Worm (Caenorhabditis elegans) whole organism, late embryonic: Measurements from ENCODE around the gene K03H1.12.

Experiments
- lin-11 ChIP-seq: fragments of 200-800 bp; sonication (Bioruptor generic); optimal IDR thresholded peaks from 2 replicates; lab custom pipeline; 2018; ENCODE audit warnings: mild to moderate bottlenecking, missing genetic modification characterization, missing compliant biosample characterization
- pqm-1 ChIP-seq: sonication (generic microtip); optimal IDR thresholded peaks from 2 replicates; lab custom pipeline; 2016; ENCODE audit warnings: missing genetic modification characterization, missing compliant biosample characterization

DNA sequence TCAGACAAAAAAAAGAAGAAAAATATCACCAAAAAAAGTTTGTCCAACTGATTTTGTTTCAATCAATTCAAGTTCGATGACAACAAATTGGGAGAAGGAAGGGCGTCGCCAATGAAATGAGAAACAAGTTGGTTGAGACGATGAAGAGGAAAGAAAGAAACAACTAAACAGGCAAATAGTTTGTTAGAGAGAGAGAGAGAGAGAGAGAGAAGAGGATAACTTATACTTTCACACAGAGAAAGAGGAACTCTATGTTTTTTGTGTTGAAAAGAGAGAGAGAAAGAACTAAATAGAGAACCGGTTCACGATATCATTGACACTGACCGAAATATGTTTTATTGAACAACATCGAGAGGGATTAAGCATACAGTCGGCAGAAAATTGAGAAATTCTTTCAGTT lies 33.9 kb upstream of the K03H1.12 start:
- TF ChIP-seq pqm-1 (tag; lab: Kevin White, UChicago): no peak
- no peak for TF ChIP-seq lin-11 (tag; lab: Kevin White, UChicago)
